Fruit fly (Drosophila melanogaster) whole organism, prepupa: ENCODE results near the gene CG11454.

ENCODE experiments used
- Blimp-1 ChIP-seq: fragments of 200-800 bp; sonication (Bioruptor generic); optimal IDR thresholded peaks from 3 replicates; lab custom pipeline; 2017; ENCODE audit warnings: missing biosample characterization, missing genetic modification characterization, mild to moderate bottlenecking, moderate library complexity, missing genetic modification reagents
- CG10631 ChIP-seq: fragments of 200-800 bp; sonication (Bioruptor generic); optimal IDR thresholded peaks from 2 replicates; lab custom pipeline; 2016; ENCODE audit warnings: missing biosample characterization, missing genetic modification characterization
- CG11294 ChIP-seq: fragments of 200-800 bp; sonication (Bioruptor generic); IDR thresholded peaks from 2 replicates; pipeline ENCODE4 v1.3.6; 2022; ENCODE audit warnings: missing biosample characterization, missing genetic modification characterization
- CG11762 ChIP-seq: fragments of 200-800 bp; sonication (Bioruptor generic); optimal IDR thresholded peaks from 3 replicates; lab custom pipeline; 2016; ENCODE audit warnings: missing biosample characterization, missing genetic modification characterization; ENCODE audit not compliant: insufficient read depth
- CG1621 ChIP-seq: fragments of 200-800 bp; sonication (Bioruptor generic); optimal IDR thresholded peaks from 3 replicates; lab custom pipeline; 2018; ENCODE audit warnings: missing biosample characterization, mild to moderate bottlenecking, missing genetic modification characterization
- CG3032 ChIP-seq: fragments of 200-800 bp; optimal IDR thresholded peaks from 2 replicates; lab custom pipeline; 2019; ENCODE audit warnings: missing biosample characterization, mild to moderate bottlenecking, missing genetic modification characterization, moderate library complexity
- CG31627 ChIP-seq: fragments of 200-800 bp; sonication (Bioruptor generic); optimal IDR thresholded peaks from 3 replicates; lab custom pipeline; 2016; ENCODE audit warnings: missing biosample characterization, missing genetic modification characterization
- CG32006 ChIP-seq: fragments of 200-800 bp; sonication (Bioruptor generic); optimal IDR thresholded peaks from 3 replicates; lab custom pipeline; 2017; ENCODE audit warnings: missing biosample characterization, mild to moderate bottlenecking, missing genetic modification characterization
- CG34406 ChIP-seq: fragments of 200-800 bp; sonication (Bioruptor generic); optimal IDR thresholded peaks from 3 replicates; lab custom pipeline; 2016; ENCODE audit warnings: missing biosample characterization, missing genetic modification characterization
- CG3919 ChIP-seq: fragments of 200-800 bp; sonication (Bioruptor generic); optimal IDR thresholded peaks from 3 replicates; lab custom pipeline; 2016; ENCODE audit warnings: missing biosample characterization, missing genetic modification characterization
- CG4318 ChIP-seq: fragments of 200-800 bp; sonication (Bioruptor generic); optimal IDR thresholded peaks from 3 replicates; lab custom pipeline; 2017; ENCODE audit warnings: missing biosample characterization, mild to moderate bottlenecking, missing genetic modification characterization
- CG6163 ChIP-seq: fragments of 200-800 bp; sonication (Bioruptor generic); IDR thresholded peaks from 3 replicates; pipeline ENCODE4 v1.3.6; 2022; ENCODE audit warnings: missing biosample characterization, missing genetic modification characterization
- CG6276 ChIP-seq: fragments of 200-800 bp; sonication (Bioruptor generic); optimal IDR thresholded peaks from 2 replicates; lab custom pipeline; 2017; ENCODE audit warnings: missing biosample characterization, mild to moderate bottlenecking, missing genetic modification characterization
- CG6792 ChIP-seq: fragments of 200-800 bp; sonication (Bioruptor generic); optimal IDR thresholded peaks from 3 replicates; lab custom pipeline; 2016; ENCODE audit warnings: missing biosample characterization, missing genetic modification characterization
- CG6808 ChIP-seq: fragments of 200-800 bp; sonication (Bioruptor generic); optimal IDR thresholded peaks from 3 replicates; lab custom pipeline; 2017; ENCODE audit warnings: missing biosample characterization, missing genetic modification characterization, mild to moderate bottlenecking, moderate library complexity, missing genetic modification reagents
- CG6854 ChIP-seq: fragments of 200-800 bp; sonication (Bioruptor generic); optimal IDR thresholded peaks from 2 replicates; lab custom pipeline; 2017; ENCODE audit warnings: missing biosample characterization, mild to moderate bottlenecking, missing genetic modification characterization
- CG8119 ChIP-seq: fragments of 200-800 bp; sonication (Bioruptor generic); IDR thresholded peaks from 3 replicates; pipeline ENCODE4 v1.3.6; 2022; ENCODE audit warnings: missing biosample characterization, missing genetic modification characterization
- CG8319 ChIP-seq: fragments of 200-800 bp; sonication (Bioruptor generic); optimal IDR thresholded peaks from 3 replicates; lab custom pipeline; 2016; ENCODE audit warnings: missing biosample characterization, missing genetic modification characterization
- CG8632 ChIP-seq: fragments of 200-800 bp; sonication (Bioruptor generic); optimal IDR thresholded peaks from 3 replicates; lab custom pipeline; 2016; ENCODE audit warnings: missing biosample characterization, missing genetic modification characterization
- Eip78C ChIP-seq: fragments of 200-800 bp; sonication (Bioruptor generic); peaks from one replicate; lab custom pipeline; 2016; ENCODE audit warnings: missing biosample characterization, missing genetic modification characterization
- Ets21C ChIP-seq: fragments of 200-800 bp; sonication (Bioruptor generic); optimal IDR thresholded peaks from 3 replicates; lab custom pipeline; 2016; ENCODE audit warnings: missing biosample characterization, missing genetic modification characterization
- Ets96B ChIP-seq: fragments of 200-800 bp; optimal IDR thresholded peaks from 2 replicates; lab custom pipeline; 2019; ENCODE audit warnings: missing biosample characterization, mild to moderate bottlenecking, missing genetic modification characterization, moderate library complexity
- Gug ChIP-seq: fragments of 200-800 bp; sonication (Bioruptor generic); IDR thresholded peaks from 2 replicates; pipeline ENCODE4 v1.3.6; 2022; ENCODE audit warnings: missing biosample characterization, missing genetic modification characterization
- Hr38 ChIP-seq: sonication (Bioruptor generic); optimal IDR thresholded peaks from 2 replicates; lab custom pipeline; 2016; ENCODE audit warnings: missing biosample characterization, missing genetic modification characterization
- Hr39 ChIP-seq: fragments of 200-800 bp; sonication (Bioruptor generic); optimal IDR thresholded peaks from 2 replicates; lab custom pipeline; 2016; ENCODE audit warnings: missing biosample characterization, missing genetic modification characterization
- Hr4 ChIP-seq: fragments of 200-800 bp; sonication (Bioruptor generic); optimal IDR thresholded peaks from 3 replicates; lab custom pipeline; 2016; ENCODE audit warnings: missing biosample characterization, missing genetic modification characterization
- Lpt ChIP-seq: fragments of 200-800 bp; sonication (Bioruptor generic); optimal IDR thresholded peaks from 3 replicates; lab custom pipeline; 2016; ENCODE audit warnings: missing biosample characterization, missing genetic modification characterization
- Met ChIP-seq: fragments of 200-800 bp; sonication (Bioruptor generic); optimal IDR thresholded peaks from 3 replicates; lab custom pipeline; 2016; ENCODE audit warnings: missing biosample characterization, missing genetic modification characterization
- OdsH ChIP-seq: fragments of 200-800 bp; sonication (Bioruptor generic); optimal IDR thresholded peaks from 3 replicates; lab custom pipeline; 2016; ENCODE audit warnings: missing biosample characterization, missing genetic modification characterization
- Sox102F ChIP-seq: fragments of 200-800 bp; sonication (Bioruptor generic); optimal IDR thresholded peaks from 2 replicates; lab custom pipeline; 2016; ENCODE audit warnings: missing biosample characterization, mild to moderate bottlenecking, missing genetic modification characterization
- Sox14 ChIP-seq: fragments of 200-800 bp; sonication (Bioruptor generic); optimal IDR thresholded peaks from 3 replicates; lab custom pipeline; 2016; ENCODE audit warnings: missing biosample characterization, missing genetic modification characterization
- Sox15 ChIP-seq: fragments of 200-800 bp; sonication (Bioruptor generic); optimal IDR thresholded peaks from 3 replicates; lab custom pipeline; 2016; ENCODE audit warnings: missing biosample characterization, missing genetic modification characterization
- achi ChIP-seq: fragments of 200-800 bp; sonication (Bioruptor generic); optimal IDR thresholded peaks from 3 replicates; lab custom pipeline; 2016; ENCODE audit warnings: missing biosample characterization, missing genetic modification characterization
- acj6 ChIP-seq: fragments of 200-800 bp; sonication (Bioruptor generic); optimal IDR thresholded peaks from 3 replicates; lab custom pipeline; 2016; ENCODE audit warnings: missing biosample characterization, missing genetic modification characterization
- dsx ChIP-seq: fragments of 200-800 bp; optimal IDR thresholded peaks from 3 replicates; lab custom pipeline; 2019; ENCODE audit warnings: missing biosample characterization, mild to moderate bottlenecking, missing genetic modification characterization, moderate library complexity; ENCODE audit not compliant: poor library complexity, severe bottlenecking
- eg ChIP-seq: fragments of 200-800 bp; sonication (Bioruptor generic); IDR thresholded peaks from 3 replicates; pipeline ENCODE4 v1.3.6; 2022; ENCODE audit warnings: missing biosample characterization, missing genetic modification characterization
- esn ChIP-seq: fragments of 200-800 bp; sonication (Bioruptor generic); optimal IDR thresholded peaks from 2 replicates; lab custom pipeline; 2016; ENCODE audit warnings: missing biosample characterization, mild to moderate bottlenecking, missing genetic modification characterization, moderate library complexity
- fkh ChIP-seq: fragments of 200-800 bp; sonication (Bioruptor generic); optimal IDR thresholded peaks from 3 replicates; lab custom pipeline; 2017; ENCODE audit warnings: missing biosample characterization, mild to moderate bottlenecking, missing genetic modification characterization, moderate library complexity
- lz ChIP-seq: fragments of 200-800 bp; sonication (Bioruptor generic); optimal IDR thresholded peaks from 3 replicates; lab custom pipeline; 2016; ENCODE audit warnings: missing biosample characterization, missing genetic modification characterization
- net ChIP-seq: fragments of 200-800 bp; sonication (Bioruptor generic); optimal IDR thresholded peaks from 3 replicates; lab custom pipeline; 2016; ENCODE audit warnings: missing biosample characterization, missing genetic modification characterization
- pdm3 ChIP-seq: fragments of 200-800 bp; sonication (Bioruptor generic); optimal IDR thresholded peaks from 3 replicates; lab custom pipeline; 2016; ENCODE audit warnings: missing biosample characterization, missing genetic modification characterization
- salr ChIP-seq, 2 experiments: fragments of 200-800 bp; sonication (Bioruptor generic); optimal IDR thresholded peaks; 3 replicates each; lab custom pipeline; 2016 to 2018; ENCODE audit warnings: missing biosample characterization in 2 of 2, missing genetic modification characterization in 2 of 2, mild to moderate bottlenecking in 1 of 2
- spab ChIP-seq: fragments of 200-800 bp; sonication (Bioruptor generic); optimal IDR thresholded peaks from 2 replicates; lab custom pipeline; 2017; ENCODE audit warnings: missing biosample characterization, mild to moderate bottlenecking, missing genetic modification characterization, missing genetic modification reagents
- ss ChIP-seq, 2 experiments: fragments of 200-800 bp; sonication (Bioruptor generic); optimal IDR thresholded peaks; 2 replicates in 1 of 2; 3 replicates in 1 of 2; lab custom pipeline; 2017 to 2018; ENCODE audit warnings: mild to moderate bottlenecking in 2 of 2, missing biosample characterization in 2 of 2, missing genetic modification characterization in 2 of 2, moderate library complexity in 1 of 2
- svp ChIP-seq: fragments of 200-800 bp; sonication (Bioruptor generic); peaks from one replicate; lab custom pipeline; 2016; ENCODE audit warnings: missing biosample characterization, missing genetic modification characterization
- topi ChIP-seq: fragments of 200-800 bp; sonication (Bioruptor generic); optimal IDR thresholded peaks from 3 replicates; lab custom pipeline; 2016; ENCODE audit warnings: missing biosample characterization, missing genetic modification characterization
- vri ChIP-seq: fragments of 200-800 bp; sonication (Bioruptor generic); optimal IDR thresholded peaks from 3 replicates; lab custom pipeline; 2016; ENCODE audit warnings: missing biosample characterization, mild to moderate bottlenecking, missing genetic modification characterization

Gene CG11454

DNA sequence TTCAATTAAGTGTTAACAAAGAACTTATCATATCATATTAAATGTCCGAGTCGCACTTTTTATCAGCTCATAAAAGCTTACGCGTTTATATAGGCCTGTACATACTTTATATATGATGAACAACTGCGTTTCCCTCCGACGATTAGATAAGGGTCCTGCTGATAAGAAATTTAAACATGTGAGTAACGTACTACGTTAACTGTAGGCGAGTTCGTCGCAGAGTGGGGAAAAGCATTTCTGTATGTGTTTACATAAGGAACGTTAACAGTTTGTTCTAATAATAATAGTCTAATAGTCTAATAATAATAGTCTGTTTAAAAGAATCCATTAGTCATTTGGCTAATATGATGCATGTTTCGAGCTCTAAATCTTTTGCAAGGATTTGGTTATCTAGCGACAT lies 27.3 kb downstream of the CG11454 start:
- TF ChIP-seq vri (GFP tag; lab: Kevin White, UChicago): peak; percentile 68
- TF ChIP-seq ss (GFP tag; optimal IDR thresholded peaks at IDR 0.05; lab: Kevin White, UChicago): no peak
- peak; percentile 67 for TF ChIP-seq fkh (GFP tag; lab: Kevin White, UChicago)
- no peak for TF ChIP-seq Sox14 (GFP tag; lab: Kevin White, UChicago)
- TF ChIP-seq spab (GFP tag; lab: Kevin White, UChicago): no peak
- TF ChIP-seq Eip78C (GFP tag; lab: Kevin White, UChicago): peak; percentile 52

DNA sequence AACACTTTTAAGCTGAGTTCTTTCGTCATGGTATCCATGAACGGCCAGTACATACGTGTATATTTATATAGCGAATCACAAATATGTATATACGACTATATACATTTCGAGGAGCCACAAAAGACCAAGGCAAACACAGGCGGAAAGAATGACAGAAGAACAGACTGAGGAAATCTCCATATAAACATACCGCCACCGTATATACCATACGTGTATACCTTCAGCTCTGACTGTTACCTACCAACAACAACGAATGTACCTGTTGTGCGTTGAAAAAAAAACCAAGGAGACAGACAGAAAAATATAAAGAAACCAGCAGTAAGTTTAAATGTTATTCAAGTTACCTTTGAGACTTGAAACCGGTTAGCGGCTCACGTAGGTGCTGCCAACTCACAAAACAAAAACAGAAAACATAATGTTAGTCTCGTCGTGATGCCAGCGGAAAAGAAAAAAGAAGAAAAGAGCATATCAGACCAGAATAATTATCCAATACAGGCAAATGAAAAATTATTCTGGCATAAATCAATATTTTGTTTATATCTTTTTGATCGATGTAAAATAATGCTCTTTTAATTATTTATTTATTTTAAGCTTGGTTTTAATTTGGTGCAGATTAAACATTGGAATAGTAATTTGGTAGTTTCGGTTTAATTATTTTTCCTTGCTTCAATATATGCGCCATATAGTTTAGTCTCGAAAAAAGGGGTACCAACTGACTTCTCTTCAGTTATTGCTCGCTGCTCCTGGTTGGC lies 28.6 kb downstream of the CG11454 start:
- peak; percentile 84 for TF ChIP-seq Eip78C (GFP tag; lab: Kevin White, UChicago)
- TF ChIP-seq Ets96B (tag; lab: Kevin White, UChicago): peak; percentile 37
- TF ChIP-seq Gug: no peak
- TF ChIP-seq CG8119: peak; percentile 85; the same call in 2 of the 3 replicates
- TF ChIP-seq acj6 (GFP tag; lab: Kevin White, UChicago): peak; percentile 70
- TF ChIP-seq Hr39: peak; percentile 46
- peak; percentile 48 for TF ChIP-seq Sox14 (GFP tag; lab: Kevin White, UChicago)
- TF ChIP-seq esn: peak; percentile 62
- TF ChIP-seq topi: peak; percentile 13
- peak; percentile 81 for TF ChIP-seq OdsH (GFP tag; lab: Kevin White, UChicago)
- TF ChIP-seq CG31627 (GFP tag; lab: Kevin White, UChicago): peak; percentile 7
- TF ChIP-seq CG34406 (GFP tag; lab: Kevin White, UChicago): peak; percentile 50
- TF ChIP-seq Sox102F (GFP tag; lab: Kevin White, UChicago): no peak
- peak; percentile 32 for TF ChIP-seq vri (GFP tag; lab: Kevin White, UChicago)
- TF ChIP-seq CG32006: peak; percentile 86
- TF ChIP-seq CG6808 (GFP tag; lab: Kevin White, UChicago): peak; percentile 70
- peak; percentile 34 for TF ChIP-seq CG8632 (GFP tag; lab: Kevin White, UChicago)
- peak; percentile 87 for TF ChIP-seq fkh (GFP tag; lab: Kevin White, UChicago)
- peak; percentile 51 for TF ChIP-seq CG10631 (GFP tag; lab: Kevin White, UChicago)
- peak; percentile 49 for TF ChIP-seq CG6792
- peak; percentile 45 for TF ChIP-seq lz (GFP tag; lab: Kevin White, UChicago)
- peak; percentile 2 for TF ChIP-seq CG6854 (GFP tag; lab: Kevin White, UChicago)
- peak; percentile 75 for TF ChIP-seq pdm3 (GFP tag; lab: Kevin White, UChicago)
- no peak for TF ChIP-seq Blimp-1 (GFP tag; lab: Kevin White, UChicago)
- TF ChIP-seq Ets21C (GFP tag; lab: Kevin White, UChicago): no peak
- TF ChIP-seq net: peak; percentile 59
- no peak for TF ChIP-seq CG3032
- TF ChIP-seq CG8319 (GFP tag; lab: Kevin White, UChicago): no peak
- peak; percentile 37 for TF ChIP-seq Sox15 (GFP tag; lab: Kevin White, UChicago)
- peak; percentile 77 for TF ChIP-seq Lpt (GFP tag; lab: Kevin White, UChicago)
- peak; percentile 51 for TF ChIP-seq CG6276 (GFP tag; lab: Kevin White, UChicago)
- TF ChIP-seq achi: peak; percentile 74
- TF ChIP-seq CG11294 (GFP tag; lab: Robert Waterston, UW): no peak
- TF ChIP-seq Hr4 (GFP tag; lab: Kevin White, UChicago): peak; percentile 44
- TF ChIP-seq Hr38 (GFP tag; lab: Kevin White, UChicago): no peak
- peak; percentile 73 for TF ChIP-seq CG4318 (GFP tag; lab: Kevin White, UChicago)
- peak; percentile 23 for TF ChIP-seq CG11762
- TF ChIP-seq CG3919: peak; percentile 65
- TF ChIP-seq spab (GFP tag; lab: Kevin White, UChicago): peak; percentile 49
- TF ChIP-seq eg (GFP tag; lab: Robert Waterston, UW): no peak; the same call in 2 of the 3 replicates
- no peak for TF ChIP-seq CG6163 (GFP tag; lab: Robert Waterston, UW)
- TF ChIP-seq CG1621 (tag; lab: Kevin White, UChicago): peak; percentile 27
- TF ChIP-seq dsx: peak; percentile 53
- TF ChIP-seq Met (GFP tag; lab: Kevin White, UChicago): peak; percentile 51
- TF ChIP-seq svp (GFP tag; lab: Kevin White, UChicago): no peak
- TF ChIP-seq salr (GFP tag; optimal IDR thresholded peaks at IDR 0.05; lab: Kevin White, UChicago): peak in 1 of 2 experiments; percentile 76
